Worm (Caenorhabditis elegans) whole organism, L3 larva: ENCODE data around the gene rha-1.
A peak's percentile ranks its signal among the peaks of the same experiment; 100 is the strongest.

Source experiments
- R02D3.7 ChIP-seq: fragments of 150-350 bp; optimal IDR thresholded peaks from 2 replicates; lab custom pipeline; 2014; ENCODE audit warnings: missing biosample characterization, missing genetic modification characterization
- ZK546.5 ChIP-seq: sonication (generic microtip); optimal IDR thresholded peaks from 2 replicates; lab custom pipeline; 2017; ENCODE audit warnings: missing biosample characterization, missing genetic modification characterization
- aly-2 ChIP-seq: fragments of 150-350 bp; optimal IDR thresholded peaks from 2 replicates; lab custom pipeline; 2014; ENCODE audit warnings: missing biosample characterization, missing genetic modification characterization
- ama-1 ChIP-seq: fragments of 150-350 bp; optimal IDR thresholded peaks from 2 replicates; lab custom pipeline; 2018
- ceh-16 ChIP-seq: sonication (generic microtip); optimal IDR thresholded peaks from 2 replicates; lab custom pipeline; 2017; ENCODE audit warnings: missing biosample characterization, missing genetic modification characterization
- ceh-28 ChIP-seq: fragments of 150-350 bp; optimal IDR thresholded peaks from 2 replicates; lab custom pipeline; 2014; ENCODE audit warnings: missing biosample characterization, missing genetic modification reagents, missing genetic modification characterization
- ceh-82 ChIP-seq: fragments of 150-350 bp; optimal IDR thresholded peaks from 2 replicates; lab custom pipeline; 2014; ENCODE audit warnings: missing biosample characterization, missing genetic modification characterization
- ceh-9 ChIP-seq: sonication (generic microtip); optimal IDR thresholded peaks from 2 replicates; lab custom pipeline; 2018; ENCODE audit warnings: missing biosample characterization, missing genetic modification characterization
- daf-12 ChIP-seq: fragments of 150-350 bp; optimal IDR thresholded peaks from 2 replicates; lab custom pipeline; 2014; ENCODE audit warnings: missing biosample characterization, missing genetic modification reagents, missing genetic modification characterization
- egl-27 ChIP-seq: sonication (generic microtip); optimal IDR thresholded peaks from 4 replicates; lab custom pipeline; 2017; ENCODE audit warnings: missing biosample characterization, missing genetic modification reagents, missing genetic modification characterization
- egl-5 ChIP-seq: fragments of 150-350 bp; optimal IDR thresholded peaks from 2 replicates; lab custom pipeline; 2017; ENCODE audit warnings: missing biosample characterization, missing genetic modification reagents, missing genetic modification characterization, inconsistent platforms
- elt-1 ChIP-seq: fragments of 150-350 bp; optimal IDR thresholded peaks from 2 replicates; lab custom pipeline; 2014; ENCODE audit warnings: missing biosample characterization, missing genetic modification characterization
- elt-2 ChIP-seq: sonication (generic microtip); optimal IDR thresholded peaks from 2 replicates; lab custom pipeline; 2016; ENCODE audit warnings: missing genetic modification reagents, mild to moderate bottlenecking, missing genetic modification characterization, missing compliant biosample characterization
- elt-3 ChIP-seq, 3 experiments: fragments of 150-350 bp in 1 of 3; sonication (generic microtip) in 2 of 3; optimal IDR thresholded peaks; 2 replicates in 2 of 3; 4 replicates in 1 of 3; lab custom pipeline; 2014 to 2017; ENCODE audit warnings: missing biosample characterization in 3 of 3, missing genetic modification characterization in 3 of 3
- eor-1 ChIP-seq, 2 experiments: fragments of 150-350 bp; optimal IDR thresholded peaks; 2 replicates each; lab custom pipeline; 2014 to 2018; ENCODE audit warnings: missing biosample characterization in 2 of 2, missing genetic modification characterization in 2 of 2
- fkh-2 ChIP-seq: fragments of 150-350 bp; optimal IDR thresholded peaks from 2 replicates; lab custom pipeline; 2014; ENCODE audit warnings: missing biosample characterization, missing genetic modification reagents, missing genetic modification characterization
- fos-1 ChIP-seq: fragments of 150-350 bp; optimal IDR thresholded peaks from 2 replicates; lab custom pipeline; 2014; ENCODE audit warnings: missing biosample characterization, missing genetic modification characterization
- hmg-11 ChIP-seq: sonication (generic microtip); optimal IDR thresholded peaks from 2 replicates; lab custom pipeline; 2016; ENCODE audit warnings: missing genetic modification characterization, missing compliant biosample characterization
- jun-1 ChIP-seq: fragments of 150-350 bp; optimal IDR thresholded peaks from 2 replicates; lab custom pipeline; 2014; ENCODE audit warnings: missing biosample characterization, missing genetic modification reagents, missing genetic modification characterization
- lin-15B ChIP-seq: fragments of 150-350 bp; optimal IDR thresholded peaks from 2 replicates; lab custom pipeline; 2014; ENCODE audit warnings: missing biosample characterization, missing genetic modification characterization
- lin-39 ChIP-seq: fragments of 150-350 bp; optimal IDR thresholded peaks from 2 replicates; lab custom pipeline; 2018; ENCODE audit warnings: missing biosample characterization, missing genetic modification reagents, missing genetic modification characterization
- lsy-12 ChIP-seq: sonication (generic microtip); optimal IDR thresholded peaks from 2 replicates; lab custom pipeline; 2016; ENCODE audit warnings: mild to moderate bottlenecking, missing genetic modification characterization, missing compliant biosample characterization
- mdl-1 ChIP-seq: fragments of 150-350 bp; optimal IDR thresholded peaks from 2 replicates; lab custom pipeline; 2014; ENCODE audit warnings: missing biosample characterization, missing genetic modification characterization
- mml-1 ChIP-seq: fragments of 150-350 bp; sonication (generic microtip); optimal IDR thresholded peaks from 3 replicates; lab custom pipeline; 2014; ENCODE audit warnings: missing biosample characterization, missing genetic modification characterization
- nfya-1 ChIP-seq: sonication (generic microtip); optimal IDR thresholded peaks from 2 replicates; lab custom pipeline; 2017; ENCODE audit warnings: missing genetic modification characterization, mild to moderate bottlenecking, missing compliant biosample characterization, antibody characterized with exemption, moderate library complexity; ENCODE audit not compliant: insufficient read depth
- nhr-11 ChIP-seq: fragments of 150-350 bp; optimal IDR thresholded peaks from 2 replicates; lab custom pipeline; 2014; ENCODE audit warnings: missing biosample characterization, missing genetic modification characterization
- nhr-12 ChIP-seq: fragments of 150-350 bp; optimal IDR thresholded peaks from 2 replicates; lab custom pipeline; 2014; ENCODE audit warnings: missing biosample characterization, missing genetic modification characterization
- nhr-23 ChIP-seq: fragments of 150-350 bp; optimal IDR thresholded peaks from 2 replicates; lab custom pipeline; 2014; ENCODE audit warnings: missing biosample characterization, missing genetic modification reagents, missing genetic modification characterization
- nhr-25 ChIP-seq: sonication (generic microtip); optimal IDR thresholded peaks from 2 replicates; lab custom pipeline; 2017; ENCODE audit warnings: missing biosample characterization, missing genetic modification characterization
- nhr-28 ChIP-seq: fragments of 150-350 bp; optimal IDR thresholded peaks from 2 replicates; lab custom pipeline; 2014; ENCODE audit warnings: missing biosample characterization, missing genetic modification characterization
- nhr-43 ChIP-seq: sonication (generic microtip); optimal IDR thresholded peaks from 2 replicates; lab custom pipeline; 2016; ENCODE audit warnings: mild to moderate bottlenecking, missing genetic modification characterization, missing compliant biosample characterization; ENCODE audit not compliant: poor library complexity, severe bottlenecking
- nhr-67 ChIP-seq: fragments of 150-350 bp; optimal IDR thresholded peaks from 2 replicates; lab custom pipeline; 2014; ENCODE audit warnings: missing biosample characterization, missing genetic modification characterization
- nhr-76 ChIP-seq: fragments of 150-350 bp; sonication (generic microtip); optimal IDR thresholded peaks from 5 replicates; lab custom pipeline; 2014; ENCODE audit warnings: missing biosample characterization, missing genetic modification characterization
- nhr-77 ChIP-seq: fragments of 150-350 bp; optimal IDR thresholded peaks from 2 replicates; lab custom pipeline; 2014; ENCODE audit warnings: missing biosample characterization, missing genetic modification characterization
- pha-4 ChIP-seq: fragments of 150-350 bp; optimal IDR thresholded peaks from 2 replicates; lab custom pipeline; 2014; ENCODE audit warnings: missing biosample characterization, missing genetic modification reagents, missing genetic modification characterization
- pqm-1 ChIP-seq: fragments of 150-350 bp; optimal IDR thresholded peaks from 2 replicates; lab custom pipeline; 2017; ENCODE audit warnings: missing biosample characterization, missing genetic modification characterization, inconsistent platforms
- sea-2 ChIP-seq: fragments of 150-350 bp; sonication (generic microtip); optimal IDR thresholded peaks from 4 replicates; lab custom pipeline; 2014; ENCODE audit warnings: missing biosample characterization, missing genetic modification reagents, missing genetic modification characterization
- skn-1 ChIP-seq: fragments of 150-350 bp; optimal IDR thresholded peaks from 2 replicates; lab custom pipeline; 2014; ENCODE audit warnings: missing biosample characterization, missing genetic modification characterization
- snpc-4 ChIP-seq: fragments of 150-350 bp; optimal IDR thresholded peaks from 2 replicates; lab custom pipeline; 2014; ENCODE audit warnings: missing biosample characterization, missing genetic modification characterization
- tbx-2 ChIP-seq: sonication (generic microtip); optimal IDR thresholded peaks from 2 replicates; lab custom pipeline; 2016; ENCODE audit warnings: mild to moderate bottlenecking, missing genetic modification characterization, missing compliant biosample characterization
- unc-62 ChIP-seq: fragments of 150-350 bp; sonication (generic microtip); optimal IDR thresholded peaks from 4 replicates; lab custom pipeline; 2014; ENCODE audit warnings: missing biosample characterization, missing genetic modification reagents, missing genetic modification characterization
- zag-1 ChIP-seq: fragments of 150-350 bp; optimal IDR thresholded peaks from 2 replicates; lab custom pipeline; 2014; ENCODE audit warnings: missing biosample characterization, missing genetic modification characterization
- ztf-11 ChIP-seq: fragments of 150-350 bp; optimal IDR thresholded peaks from 2 replicates; lab custom pipeline; 2014; ENCODE audit warnings: missing biosample characterization, missing genetic modification characterization
- ztf-4 ChIP-seq: fragments of 150-350 bp; optimal IDR thresholded peaks from 2 replicates; lab custom pipeline; 2014; ENCODE audit warnings: missing biosample characterization, missing genetic modification characterization

Gene rha-1

ce11 chrII:8883559-8883958 lies at the start of gene rha-1:
rha-1 (minus strand) TSS chrII:8883659.
- TF ChIP-seq elt-2 (tag; lab: Kevin White, UChicago), result no peak
- no peak for TF ChIP-seq ztf-11 (tag; lab: Kevin White, UChicago)
- no peak for TF ChIP-seq ceh-9
- TF ChIP-seq pha-4 (tag; lab: Kevin White, UChicago), result no peak
- TF ChIP-seq nhr-67 (tag; lab: Kevin White, UChicago), result no peak
- no peak for TF ChIP-seq nhr-77
- TF ChIP-seq egl-27 (tag; lab: Kevin White, UChicago), result no peak
- TF ChIP-seq snpc-4, result no peak
- TF ChIP-seq sea-2 (GFP tag; lab: Kevin White, UChicago), result no peak
- TF ChIP-seq elt-3 (tag; optimal IDR thresholded peaks at IDR 0.05; lab: Kevin White, UChicago), result no peak
- TF ChIP-seq fkh-2, result no peak
- TF ChIP-seq nhr-43, result no peak
- no peak for TF ChIP-seq ZK546.5 (tag; lab: Kevin White, UChicago)
- TF ChIP-seq, all 47 proteins: peak for 0

DNA sequence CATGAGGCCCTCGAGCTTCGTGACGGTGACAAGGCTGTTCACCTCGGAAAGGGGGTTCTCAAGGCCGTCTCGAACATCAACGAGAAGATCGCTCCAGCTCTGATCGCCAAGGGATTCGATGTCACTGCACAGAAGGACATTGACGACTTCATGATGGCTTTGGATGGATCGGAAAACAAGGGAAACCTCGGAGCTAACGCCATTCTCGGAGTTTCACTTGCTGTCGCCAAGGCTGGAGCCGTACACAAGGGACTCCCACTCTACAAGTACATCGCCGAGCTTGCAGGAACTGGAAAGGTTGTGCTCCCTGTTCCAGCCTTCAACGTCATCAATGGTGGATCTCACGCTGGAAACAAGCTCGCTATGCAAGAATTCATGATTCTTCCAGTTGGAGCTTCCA lies 48.9 kb upstream of the rha-1 start:
- no peak for TF ChIP-seq zag-1 (tag; lab: Kevin White, UChicago)
- no peak for TF ChIP-seq sea-2 (GFP tag; lab: Kevin White, UChicago)

- TF ChIP-seq nhr-11 (no peak), mdl-1 (tag; lab: Kevin White, UChicago) (no peak), lin-39 (tag; lab: Kevin White, UChicago) (no peak), ama-1 (lab: Kevin White, UChicago) (peak; percentile 46), jun-1 (tag; lab: Kevin White, UChicago) (no peak), nhr-67 (tag; lab: Kevin White, UChicago) (no peak), aly-2 (tag; lab: Kevin White, UChicago) (no peak), hmg-11 (tag; lab: Kevin White, UChicago) (peak; percentile 42), fos-1 (tag; lab: Kevin White, UChicago) (no peak), sea-2 (GFP tag; lab: Kevin White, UChicago) (no peak), elt-2 (tag; lab: Kevin White, UChicago) (peak; percentile 27), ceh-82 (tag; lab: Kevin White, UChicago) (no peak), lsy-12 (no peak), ceh-28 (tag; lab: Kevin White, UChicago) (no peak), nhr-76 (tag; lab: Kevin White, UChicago) (no peak), nhr-12 (no peak), unc-62 (no peak), nhr-23 (tag; lab: Kevin White, UChicago) (no peak), elt-1 (tag; lab: Kevin White, UChicago) (no peak), eor-1 (tag; optimal IDR thresholded peaks at IDR 0.05; lab: Kevin White, UChicago) (no peak), mml-1 (tag; lab: Kevin White, UChicago) (no peak), daf-12 (tag; lab: Kevin White, UChicago) (no peak), snpc-4 (no peak), nhr-77 (no peak), fkh-2 (no peak), ceh-16 (tag; lab: Kevin White, UChicago) (no peak), nfya-1 (tag; lab: Kevin White, UChicago) (peak; percentile 48), nhr-28 (tag; lab: Kevin White, UChicago) (no peak), ztf-4 (no peak), elt-3 (tag; optimal IDR thresholded peaks at IDR 0.05; lab: Kevin White, UChicago) (no peak), ceh-9 (no peak), pha-4 (tag; lab: Kevin White, UChicago) (peak; percentile 60), egl-5 (tag; lab: Kevin White, UChicago) (peak; percentile 41), tbx-2 (tag; lab: Kevin White, UChicago) (no peak), egl-27 (tag; lab: Kevin White, UChicago) (no peak), nhr-25 (tag; lab: Kevin White, UChicago) (peak; percentile 28), skn-1 (tag; lab: Kevin White, UChicago) (no peak), R02D3.7 (tag; lab: Kevin White, UChicago) (no peak), lin-15B (peak; percentile 13), pqm-1 (tag; lab: Kevin White, UChicago) (no peak), ztf-11 (tag; lab: Kevin White, UChicago) (no peak), zag-1 (tag; lab: Kevin White, UChicago) (no peak)
Observed at ce11 chrII:8931405-8932149, 48.1 kb upstream of the rha-1 start.
